Worm (Caenorhabditis elegans) whole organism, L3 larva: ENCODE results near the gene F59B1.6.
A peak's percentile ranks its signal among the peaks of the same experiment; 100 is the strongest.

Source experiments
- R02D3.7 ChIP-seq: fragments of 150-350 bp; optimal IDR thresholded peaks from 2 replicates; lab custom pipeline; 2014; ENCODE audit warnings: missing biosample characterization, missing genetic modification characterization
- ZK546.5 ChIP-seq: sonication (generic microtip); optimal IDR thresholded peaks from 2 replicates; lab custom pipeline; 2017; ENCODE audit warnings: missing biosample characterization, missing genetic modification characterization
- aly-2 ChIP-seq: fragments of 150-350 bp; optimal IDR thresholded peaks from 2 replicates; lab custom pipeline; 2014; ENCODE audit warnings: missing biosample characterization, missing genetic modification characterization
- ceh-16 ChIP-seq: sonication (generic microtip); optimal IDR thresholded peaks from 2 replicates; lab custom pipeline; 2017; ENCODE audit warnings: missing biosample characterization, missing genetic modification characterization
- ceh-82 ChIP-seq: fragments of 150-350 bp; optimal IDR thresholded peaks from 2 replicates; lab custom pipeline; 2014; ENCODE audit warnings: missing biosample characterization, missing genetic modification characterization
- ceh-9 ChIP-seq: sonication (generic microtip); optimal IDR thresholded peaks from 2 replicates; lab custom pipeline; 2018; ENCODE audit warnings: missing biosample characterization, missing genetic modification characterization
- daf-12 ChIP-seq: fragments of 150-350 bp; optimal IDR thresholded peaks from 2 replicates; lab custom pipeline; 2014; ENCODE audit warnings: missing biosample characterization, missing genetic modification reagents, missing genetic modification characterization
- egl-27 ChIP-seq: sonication (generic microtip); optimal IDR thresholded peaks from 4 replicates; lab custom pipeline; 2017; ENCODE audit warnings: missing biosample characterization, missing genetic modification reagents, missing genetic modification characterization
- elt-1 ChIP-seq: fragments of 150-350 bp; optimal IDR thresholded peaks from 2 replicates; lab custom pipeline; 2014; ENCODE audit warnings: missing biosample characterization, missing genetic modification characterization
- elt-2 ChIP-seq: sonication (generic microtip); optimal IDR thresholded peaks from 2 replicates; lab custom pipeline; 2016; ENCODE audit warnings: missing genetic modification reagents, mild to moderate bottlenecking, missing genetic modification characterization, missing compliant biosample characterization
- elt-3 ChIP-seq, 3 experiments: fragments of 150-350 bp in 1 of 3; sonication (generic microtip) in 2 of 3; optimal IDR thresholded peaks; 2 replicates in 2 of 3; 4 replicates in 1 of 3; lab custom pipeline; 2014 to 2017; ENCODE audit warnings: missing biosample characterization in 3 of 3, missing genetic modification characterization in 3 of 3
- fkh-10 ChIP-seq: sonication (generic microtip); optimal IDR thresholded peaks from 2 replicates; lab custom pipeline; 2017; ENCODE audit warnings: missing biosample characterization, missing genetic modification reagents, missing genetic modification characterization
- fos-1 ChIP-seq: fragments of 150-350 bp; optimal IDR thresholded peaks from 2 replicates; lab custom pipeline; 2014; ENCODE audit warnings: missing biosample characterization, missing genetic modification characterization
- jun-1 ChIP-seq: fragments of 150-350 bp; optimal IDR thresholded peaks from 2 replicates; lab custom pipeline; 2014; ENCODE audit warnings: missing biosample characterization, missing genetic modification reagents, missing genetic modification characterization
- lin-15B ChIP-seq: fragments of 150-350 bp; optimal IDR thresholded peaks from 2 replicates; lab custom pipeline; 2014; ENCODE audit warnings: missing biosample characterization, missing genetic modification characterization
- lin-39 ChIP-seq: fragments of 150-350 bp; optimal IDR thresholded peaks from 2 replicates; lab custom pipeline; 2018; ENCODE audit warnings: missing biosample characterization, missing genetic modification reagents, missing genetic modification characterization
- lsy-12 ChIP-seq: sonication (generic microtip); optimal IDR thresholded peaks from 2 replicates; lab custom pipeline; 2016; ENCODE audit warnings: mild to moderate bottlenecking, missing genetic modification characterization, missing compliant biosample characterization
- mdl-1 ChIP-seq: fragments of 150-350 bp; optimal IDR thresholded peaks from 2 replicates; lab custom pipeline; 2014; ENCODE audit warnings: missing biosample characterization, missing genetic modification characterization
- mml-1 ChIP-seq: fragments of 150-350 bp; sonication (generic microtip); optimal IDR thresholded peaks from 3 replicates; lab custom pipeline; 2014; ENCODE audit warnings: missing biosample characterization, missing genetic modification characterization
- nfya-1 ChIP-seq: sonication (generic microtip); optimal IDR thresholded peaks from 2 replicates; lab custom pipeline; 2017; ENCODE audit warnings: missing genetic modification characterization, mild to moderate bottlenecking, missing compliant biosample characterization, antibody characterized with exemption, moderate library complexity; ENCODE audit not compliant: insufficient read depth
- nhr-11 ChIP-seq: fragments of 150-350 bp; optimal IDR thresholded peaks from 2 replicates; lab custom pipeline; 2014; ENCODE audit warnings: missing biosample characterization, missing genetic modification characterization
- nhr-12 ChIP-seq: fragments of 150-350 bp; optimal IDR thresholded peaks from 2 replicates; lab custom pipeline; 2014; ENCODE audit warnings: missing biosample characterization, missing genetic modification characterization
- nhr-23 ChIP-seq: fragments of 150-350 bp; optimal IDR thresholded peaks from 2 replicates; lab custom pipeline; 2014; ENCODE audit warnings: missing biosample characterization, missing genetic modification reagents, missing genetic modification characterization
- nhr-237 ChIP-seq: fragments of 150-350 bp; optimal IDR thresholded peaks from 2 replicates; lab custom pipeline; 2014; ENCODE audit warnings: missing biosample characterization, missing genetic modification characterization
- nhr-25 ChIP-seq: sonication (generic microtip); optimal IDR thresholded peaks from 2 replicates; lab custom pipeline; 2017; ENCODE audit warnings: missing biosample characterization, missing genetic modification characterization
- nhr-43 ChIP-seq: sonication (generic microtip); optimal IDR thresholded peaks from 2 replicates; lab custom pipeline; 2016; ENCODE audit warnings: mild to moderate bottlenecking, missing genetic modification characterization, missing compliant biosample characterization; ENCODE audit not compliant: poor library complexity, severe bottlenecking
- nhr-76 ChIP-seq: fragments of 150-350 bp; sonication (generic microtip); optimal IDR thresholded peaks from 5 replicates; lab custom pipeline; 2014; ENCODE audit warnings: missing biosample characterization, missing genetic modification characterization
- nhr-77 ChIP-seq: fragments of 150-350 bp; optimal IDR thresholded peaks from 2 replicates; lab custom pipeline; 2014; ENCODE audit warnings: missing biosample characterization, missing genetic modification characterization
- pha-4 ChIP-seq: fragments of 150-350 bp; optimal IDR thresholded peaks from 2 replicates; lab custom pipeline; 2014; ENCODE audit warnings: missing biosample characterization, missing genetic modification reagents, missing genetic modification characterization
- pqm-1 ChIP-seq: fragments of 150-350 bp; optimal IDR thresholded peaks from 2 replicates; lab custom pipeline; 2017; ENCODE audit warnings: missing biosample characterization, missing genetic modification characterization, inconsistent platforms
- sea-2 ChIP-seq: fragments of 150-350 bp; sonication (generic microtip); optimal IDR thresholded peaks from 4 replicates; lab custom pipeline; 2014; ENCODE audit warnings: missing biosample characterization, missing genetic modification reagents, missing genetic modification characterization
- skn-1 ChIP-seq: fragments of 150-350 bp; optimal IDR thresholded peaks from 2 replicates; lab custom pipeline; 2014; ENCODE audit warnings: missing biosample characterization, missing genetic modification characterization
- snpc-4 ChIP-seq: fragments of 150-350 bp; optimal IDR thresholded peaks from 2 replicates; lab custom pipeline; 2014; ENCODE audit warnings: missing biosample characterization, missing genetic modification characterization
- tbx-2 ChIP-seq: sonication (generic microtip); optimal IDR thresholded peaks from 2 replicates; lab custom pipeline; 2016; ENCODE audit warnings: mild to moderate bottlenecking, missing genetic modification characterization, missing compliant biosample characterization
- unc-62 ChIP-seq: fragments of 150-350 bp; sonication (generic microtip); optimal IDR thresholded peaks from 4 replicates; lab custom pipeline; 2014; ENCODE audit warnings: missing biosample characterization, missing genetic modification reagents, missing genetic modification characterization
- zag-1 ChIP-seq: fragments of 150-350 bp; optimal IDR thresholded peaks from 2 replicates; lab custom pipeline; 2014; ENCODE audit warnings: missing biosample characterization, missing genetic modification characterization
- ztf-4 ChIP-seq: fragments of 150-350 bp; optimal IDR thresholded peaks from 2 replicates; lab custom pipeline; 2014; ENCODE audit warnings: missing biosample characterization, missing genetic modification characterization

The F59B1.6 gene

ce11 chrV:3659472-3659871 lies 28.0 kb upstream of the F59B1.6 start, which contains the start of gene acr-23:
Gene acr-23 (minus strand): TSS chrV:3659572.
- TF ChIP-seq lin-15B (tag; lab: Kevin White, UChicago) (no peak), ztf-4 (tag; lab: Kevin White, UChicago) (no peak), snpc-4 (tag; lab: Kevin White, UChicago) (no peak), fos-1 (tag; lab: Kevin White, UChicago) (no peak), sea-2 (GFP tag; lab: Kevin White, UChicago) (no peak), nhr-11 (tag; lab: Kevin White, UChicago) (no peak)

- TF ChIP-seq ceh-16 (tag; lab: Kevin White, UChicago) = no peak
- no peak for TF ChIP-seq aly-2 (tag; lab: Kevin White, UChicago)
- TF ChIP-seq unc-62 (GFP tag; lab: Kevin White, UChicago) = no peak
- TF ChIP-seq mml-1 (tag; lab: Kevin White, UChicago) = no peak
- no peak for TF ChIP-seq daf-12 (tag; lab: Kevin White, UChicago)
- no peak for TF ChIP-seq ZK546.5 (tag; lab: Kevin White, UChicago)
- TF ChIP-seq skn-1 (tag; lab: Kevin White, UChicago) = no peak
- TF ChIP-seq nhr-23 (tag; lab: Kevin White, UChicago) = no peak
- no peak for TF ChIP-seq tbx-2 (tag; lab: Kevin White, UChicago)
- no peak for TF ChIP-seq lsy-12
- no peak for TF ChIP-seq nhr-237 (tag; lab: Kevin White, UChicago)
- no peak for TF ChIP-seq nhr-76 (tag; lab: Kevin White, UChicago)
- no peak for TF ChIP-seq ceh-9 (tag; lab: Kevin White, UChicago)
- no peak for TF ChIP-seq lin-39 (tag; lab: Kevin White, UChicago)
- no peak for TF ChIP-seq sea-2 (GFP tag; lab: Kevin White, UChicago)
- no peak for TF ChIP-seq R02D3.7 (tag; lab: Kevin White, UChicago)
- TF ChIP-seq, all 47 proteins: peak for 0
These were observed 18.0 kb upstream of the F59B1.6 start, which contains the start of gene str-114 for ce11 chrV:3649473-3649872. Gene str-114 (plus strand): TSS chrV:3649773.

- TF ChIP-seq mml-1 (tag; lab: Kevin White, UChicago) (no peak), ztf-4 (tag; lab: Kevin White, UChicago) (no peak), nhr-12 (no peak), fkh-10 (no peak), elt-1 (tag; lab: Kevin White, UChicago) (no peak), lsy-12 (no peak), nhr-23 (tag; lab: Kevin White, UChicago) (no peak), mdl-1 (tag; lab: Kevin White, UChicago) (no peak), elt-2 (tag; lab: Kevin White, UChicago) (no peak), jun-1 (tag; lab: Kevin White, UChicago) (no peak), elt-3 (tag; optimal IDR thresholded peaks at IDR 0.05; lab: Kevin White, UChicago) (no peak), ceh-82 (tag; lab: Kevin White, UChicago) (no peak), aly-2 (tag; lab: Kevin White, UChicago) (no peak), egl-27 (tag; lab: Kevin White, UChicago) (no peak), nfya-1 (no peak), ceh-9 (tag; lab: Kevin White, UChicago) (no peak), nhr-43 (no peak)
- TF ChIP-seq, all 47 proteins: peak for 0
These were observed 16.4 kb upstream of the F59B1.6 start, which contains the start of gene F59B1.10 for ce11 chrV:3647862-3648261. Gene F59B1.10 (minus strand): TSS chrV:3647962.

- TF ChIP-seq mml-1 (tag; lab: Kevin White, UChicago) (no peak), zag-1 (tag; lab: Kevin White, UChicago) (no peak), snpc-4 (tag; lab: Kevin White, UChicago) (no peak), nhr-12 (no peak), elt-2 (tag; lab: Kevin White, UChicago) (peak; percentile 90), jun-1 (tag; lab: Kevin White, UChicago) (peak; percentile 66), nhr-25 (tag; lab: Kevin White, UChicago) (peak; percentile 11), pqm-1 (peak; percentile 84), nhr-77 (peak; percentile 30), nhr-11 (tag; lab: Kevin White, UChicago) (no peak), pha-4 (tag; lab: Kevin White, UChicago) (peak; percentile 91), nhr-23 (tag; lab: Kevin White, UChicago) (peak; percentile 55)
These were observed 12.8 kb upstream of the F59B1.6 start, which contains the start of gene F59B1.8 for ce11 chrV:3644193-3644693. Gene F59B1.8 (minus strand): TSS chrV:3644243.
